Worm (Caenorhabditis elegans): ENCODE results near the gene blos-4.

- TF ChIP-seq dao-5 (tag; optimal IDR thresholded peaks at IDR 0.05) (no peak), him-1 (tag; optimal IDR thresholded peaks at IDR 0.05) (no peak), W03F9.2 (tag; optimal IDR thresholded peaks at IDR 0.05) (no peak)
Observed at ce11 chrII:6286865-6287264, 41.8 kb downstream of the blos-4 start, which contains the start of gene F13H8.6.
